Worm (Caenorhabditis elegans) whole organism, L1 larva: ENCODE results near the gene F38B6.3.

Experiments used
- C04F5.9 ChIP-seq: sonication (generic microtip); optimal IDR thresholded peaks from 2 replicates; lab custom pipeline; 2016; ENCODE audit warnings: missing genetic modification characterization, missing compliant biosample characterization
- C16A3.4 ChIP-seq: fragments of 150-350 bp; optimal IDR thresholded peaks from 2 replicates; lab custom pipeline; 2014; ENCODE audit warnings: missing biosample characterization, missing genetic modification characterization
- F16B12.6 ChIP-seq: fragments of 150-350 bp; optimal IDR thresholded peaks from 2 replicates; lab custom pipeline; 2014; ENCODE audit warnings: missing biosample characterization, missing genetic modification characterization
- Y116A8C.19 ChIP-seq: sonication (generic microtip); optimal IDR thresholded peaks from 2 replicates; lab custom pipeline; 2016; ENCODE audit warnings: missing compliant biosample characterization, missing genetic modification characterization, borderline replicate concordance
- blmp-1 ChIP-seq: fragments of 150-350 bp; optimal IDR thresholded peaks from 2 replicates; lab custom pipeline; 2014; ENCODE audit warnings: missing biosample characterization, missing genetic modification characterization
- ceh-63 ChIP-seq: fragments of 200-800 bp; sonication (Bioruptor generic); optimal IDR thresholded peaks from 2 replicates; lab custom pipeline; 2018; ENCODE audit warnings: mild to moderate bottlenecking, missing genetic modification characterization, missing compliant biosample characterization
- ceh-8 ChIP-seq: fragments of 200-800 bp; sonication (Bioruptor generic); optimal IDR thresholded peaks from 2 replicates; lab custom pipeline; 2018; ENCODE audit warnings: mild to moderate bottlenecking, missing genetic modification characterization, moderate library complexity, missing compliant biosample characterization
- dpl-1 ChIP-seq, 3 experiments: fragments of 150-350 bp in 2 of 3; sonication (generic microtip) in 1 of 3; optimal IDR thresholded peaks; 2 replicates each; lab custom pipeline; 2014 to 2017; ENCODE audit warnings: missing biosample characterization in 3 of 3, missing genetic modification characterization in 3 of 3, missing genetic modification reagents in 3 of 3
- dsc-1 ChIP-seq: sonication (generic microtip); optimal IDR thresholded peaks from 2 replicates; lab custom pipeline; 2016; ENCODE audit warnings: mild to moderate bottlenecking, missing genetic modification characterization, missing compliant biosample characterization
- efl-3 ChIP-seq: fragments of 200-800 bp; sonication (Bioruptor generic); optimal IDR thresholded peaks from 2 replicates; lab custom pipeline; 2018; ENCODE audit warnings: mild to moderate bottlenecking, missing genetic modification characterization, missing compliant biosample characterization
- egl-13 ChIP-seq: sonication (generic microtip); optimal IDR thresholded peaks from 2 replicates; lab custom pipeline; 2016; ENCODE audit warnings: missing genotype, missing genetic modification reagents, missing genetic modification characterization, missing compliant biosample characterization
- elt-2 ChIP-seq: sonication (generic microtip); optimal IDR thresholded peaks from 2 replicates; lab custom pipeline; 2016; ENCODE audit warnings: missing genetic modification characterization, mild to moderate bottlenecking, inconsistent platforms, missing compliant biosample characterization, missing genetic modification reagents
- ets-5 ChIP-seq: fragments of 200-800 bp; sonication (Bioruptor generic); IDR thresholded peaks from 2 replicates; pipeline ENCODE4 v1.3.6; 2022; ENCODE audit warnings: missing genetic modification characterization, missing compliant biosample characterization
- fkh-10 ChIP-seq: sonication (generic microtip); optimal IDR thresholded peaks from 2 replicates; lab custom pipeline; 2017; ENCODE audit warnings: missing biosample characterization, missing genetic modification reagents, missing genetic modification characterization
- fkh-8 ChIP-seq: sonication (generic microtip); optimal IDR thresholded peaks from 2 replicates; lab custom pipeline; 2016; ENCODE audit warnings: mild to moderate bottlenecking, missing genetic modification characterization, missing compliant biosample characterization
- grh-1 ChIP-seq: fragments of 200-800 bp; sonication (Bioruptor generic); IDR thresholded peaks from 2 replicates; pipeline ENCODE4 v1.3.6; 2022; ENCODE audit warnings: missing genetic modification reagents, missing genetic modification characterization, missing compliant biosample characterization
- hlh-4 ChIP-seq: sonication (generic microtip); optimal IDR thresholded peaks from 2 replicates; lab custom pipeline; 2016; ENCODE audit warnings: mild to moderate bottlenecking, missing genetic modification characterization, missing compliant biosample characterization
- isw-1 ChIP-seq: fragments of 200-800 bp; sonication (Bioruptor generic); IDR thresholded peaks from 2 replicates; pipeline ENCODE4 v1.3.6; 2022; ENCODE audit warnings: missing genetic modification characterization, missing compliant biosample characterization
- jun-1 ChIP-seq: fragments of 150-350 bp; optimal IDR thresholded peaks from 2 replicates; lab custom pipeline; 2014; ENCODE audit warnings: missing biosample characterization, missing genetic modification reagents, missing genetic modification characterization
- lin-13 ChIP-seq: fragments of 150-350 bp; optimal IDR thresholded peaks from 2 replicates; lab custom pipeline; 2014; ENCODE audit warnings: missing biosample characterization, missing genetic modification reagents, missing genetic modification characterization
- lin-14 ChIP-seq: fragments of 200-800 bp; sonication (Bioruptor generic); optimal IDR thresholded peaks from 2 replicates; lab custom pipeline; 2018; ENCODE audit warnings: mild to moderate bottlenecking, missing genetic modification characterization, moderate library complexity, missing compliant biosample characterization
- lin-35 ChIP-seq, 2 experiments: fragments of 150-350 bp; optimal IDR thresholded peaks; 2 replicates each; lab custom pipeline; 2014; ENCODE audit warnings: missing biosample characterization in 2 of 2, missing genetic modification characterization in 2 of 2, missing genetic modification reagents in 2 of 2
- lir-3 ChIP-seq: sonication (generic microtip); optimal IDR thresholded peaks from 2 replicates; lab custom pipeline; 2016; ENCODE audit warnings: mild to moderate bottlenecking, missing genetic modification characterization, moderate library complexity, missing compliant biosample characterization; ENCODE audit not compliant: poor library complexity
- mab-9 ChIP-seq: fragments of 200-800 bp; sonication (Bioruptor generic); IDR thresholded peaks from 2 replicates; pipeline ENCODE4 v1.3.6; 2022; ENCODE audit warnings: missing genetic modification reagents, missing genetic modification characterization, missing compliant biosample characterization
- mef-2 ChIP-seq: fragments of 150-350 bp; optimal IDR thresholded peaks from 2 replicates; lab custom pipeline; 2014; ENCODE audit warnings: missing biosample characterization, missing genetic modification characterization
- mep-1 ChIP-seq: fragments of 150-350 bp; optimal IDR thresholded peaks from 2 replicates; lab custom pipeline; 2014; ENCODE audit warnings: missing biosample characterization, missing genetic modification characterization
- nhr-11 ChIP-seq: fragments of 150-350 bp; optimal IDR thresholded peaks from 2 replicates; lab custom pipeline; 2014; ENCODE audit warnings: missing biosample characterization, missing genetic modification characterization
- nhr-19 ChIP-seq: fragments of 200-800 bp; sonication (Bioruptor generic); conservative IDR thresholded peaks from 2 replicates; pipeline ENCODE4 v1.3.6; 2022; ENCODE audit warnings: missing genetic modification characterization, missing compliant biosample characterization
- nhr-20 ChIP-seq: sonication (generic microtip); optimal IDR thresholded peaks from 2 replicates; lab custom pipeline; 2016; ENCODE audit warnings: mild to moderate bottlenecking, missing genetic modification characterization, missing compliant biosample characterization
- nhr-237 ChIP-seq: fragments of 150-350 bp; optimal IDR thresholded peaks from 2 replicates; lab custom pipeline; 2014; ENCODE audit warnings: missing biosample characterization, missing genetic modification characterization
- nhr-77 ChIP-seq: fragments of 150-350 bp; optimal IDR thresholded peaks from 2 replicates; lab custom pipeline; 2014; ENCODE audit warnings: missing biosample characterization, missing genetic modification characterization
- nhr-84 ChIP-seq: sonication (generic microtip); optimal IDR thresholded peaks from 2 replicates; lab custom pipeline; 2017; ENCODE audit warnings: missing biosample characterization, missing genetic modification characterization
- nhr-90 ChIP-seq: sonication (generic microtip); optimal IDR thresholded peaks from 2 replicates; lab custom pipeline; 2016; ENCODE audit warnings: mild to moderate bottlenecking, missing genetic modification characterization, missing compliant biosample characterization; ENCODE audit not compliant: poor library complexity
- pag-3 ChIP-seq: sonication (generic microtip); optimal IDR thresholded peaks from 2 replicates; lab custom pipeline; 2017; ENCODE audit warnings: missing genetic modification characterization, mild to moderate bottlenecking, missing compliant biosample characterization, antibody characterized with exemption, borderline replicate concordance; ENCODE audit not compliant: insufficient read depth
- pqm-1 ChIP-seq: sonication (generic microtip); optimal IDR thresholded peaks from 3 replicates; lab custom pipeline; 2017; ENCODE audit warnings: missing biosample characterization, missing genetic modification characterization
- rnt-1 ChIP-seq: sonication (generic microtip); optimal IDR thresholded peaks from 2 replicates; lab custom pipeline; 2016; ENCODE audit warnings: mild to moderate bottlenecking, missing genetic modification characterization, moderate library complexity, missing compliant biosample characterization
- snpc-4 ChIP-seq: fragments of 150-350 bp; optimal IDR thresholded peaks from 2 replicates; lab custom pipeline; 2014; ENCODE audit warnings: missing biosample characterization, missing genetic modification characterization
- snu-23 ChIP-seq: sonication (generic microtip); optimal IDR thresholded peaks from 2 replicates; lab custom pipeline; 2016; ENCODE audit warnings: missing genetic modification characterization, missing compliant biosample characterization
- sptf-1 ChIP-seq: fragments of 150-350 bp; optimal IDR thresholded peaks from 2 replicates; lab custom pipeline; 2014; ENCODE audit warnings: missing biosample characterization, missing genetic modification characterization
- sup-37 ChIP-seq: fragments of 200-800 bp; sonication (Bioruptor generic); optimal IDR thresholded peaks from 2 replicates; lab custom pipeline; 2018; ENCODE audit warnings: mild to moderate bottlenecking, missing genetic modification characterization, missing compliant biosample characterization
- tlp-1 ChIP-seq: fragments of 150-350 bp; optimal IDR thresholded peaks from 2 replicates; lab custom pipeline; 2014; ENCODE audit warnings: missing biosample characterization, missing genetic modification characterization
- unc-130 ChIP-seq: fragments of 150-350 bp; optimal IDR thresholded peaks from 2 replicates; lab custom pipeline; 2017; ENCODE audit warnings: missing biosample characterization, missing genetic modification characterization, inconsistent platforms
- unc-62 ChIP-seq: fragments of 150-350 bp; optimal IDR thresholded peaks from 2 replicates; lab custom pipeline; 2014; ENCODE audit warnings: missing biosample characterization, missing genetic modification reagents, missing genetic modification characterization
- unc-86 ChIP-seq: sonication (generic microtip); optimal IDR thresholded peaks from 2 replicates; lab custom pipeline; 2016; ENCODE audit warnings: missing genetic modification characterization, missing compliant biosample characterization
- unc-98 ChIP-seq: fragments of 200-800 bp; sonication (Bioruptor generic); IDR thresholded peaks from 2 replicates; pipeline ENCODE4 v1.3.6; 2022; ENCODE audit warnings: missing genetic modification characterization, missing compliant biosample characterization
- vab-15 ChIP-seq: sonication (generic microtip); optimal IDR thresholded peaks from 2 replicates; lab custom pipeline; 2017; ENCODE audit warnings: missing genotype, mild to moderate bottlenecking, missing genetic modification characterization, missing compliant biosample characterization
- xbp-1 ChIP-seq: sonication (generic microtip); optimal IDR thresholded peaks from 2 replicates; lab custom pipeline; 2016; ENCODE audit warnings: missing genetic modification characterization, missing compliant biosample characterization
- zag-1 ChIP-seq: fragments of 150-350 bp; optimal IDR thresholded peaks from 2 replicates; lab custom pipeline; 2014; ENCODE audit warnings: missing biosample characterization, missing genetic modification characterization
- zip-4 ChIP-seq: fragments of 200-800 bp; sonication (Bioruptor generic); optimal IDR thresholded peaks from 2 replicates; lab custom pipeline; 2018; ENCODE audit warnings: mild to moderate bottlenecking, missing genetic modification characterization, moderate library complexity, missing compliant biosample characterization
- ztf-4 ChIP-seq: fragments of 150-350 bp; optimal IDR thresholded peaks from 2 replicates; lab custom pipeline; 2014; ENCODE audit warnings: missing biosample characterization, missing genetic modification characterization

The F38B6.3 gene

ce11 chrX:6729593-6729992 is 36.2 kb downstream of the F38B6.3 start, which contains the start of gene K11G12.6 (continued):
- TF ChIP-seq elt-2 (tag; lab: Kevin White, UChicago) (no peak), fkh-8 (no peak), hlh-4 (no peak), ztf-4 (tag; lab: Kevin White, UChicago) (no peak), blmp-1 (tag; lab: Kevin White, UChicago) (no peak), dpl-1 (GFP tag; optimal IDR thresholded peaks at IDR 0.05; lab: Kevin White, UChicago) (no peak), lin-35 (GFP tag; optimal IDR thresholded peaks at IDR 0.05; lab: Kevin White, UChicago) (peak in 1 of 2 experiments; percentile 30), lin-13 (no peak), sup-37 (GFP tag; lab: Kevin White, UChicago) (no peak), nhr-237 (no peak), grh-1 (no peak), C04F5.9 (tag; lab: Kevin White, UChicago) (no peak), unc-98 (GFP tag; lab: Robert Waterston, UW) (no peak), lin-14 (GFP tag; lab: Kevin White, UChicago) (peak; percentile 72), unc-130 (no peak), isw-1 (no peak), zag-1 (tag; lab: Kevin White, UChicago) (no peak), mep-1 (tag; lab: Kevin White, UChicago) (peak; percentile 54), unc-62 (GFP tag; lab: Kevin White, UChicago) (no peak), pqm-1 (tag; lab: Kevin White, UChicago) (no peak), nhr-77 (no peak), C16A3.4 (tag; lab: Kevin White, UChicago) (peak; percentile 10), sptf-1 (tag; lab: Kevin White, UChicago) (no peak), pag-3 (tag; lab: Kevin White, UChicago) (no peak), zip-4 (GFP tag; lab: Kevin White, UChicago) (no peak), unc-86 (tag; lab: Kevin White, UChicago) (no peak), snu-23 (peak; percentile 44), F16B12.6 (tag; lab: Kevin White, UChicago) (no peak), jun-1 (tag; lab: Kevin White, UChicago) (no peak), ceh-8 (GFP tag; lab: Kevin White, UChicago) (no peak)

- TF ChIP-seq fkh-10 (GFP tag; lab: Kevin White, UChicago) = no peak
Observed at ce11 chrX:6733201-6733600, 39.8 kb downstream of the F38B6.3 start, which contains the start of gene R03E9.2. Gene R03E9.2, minus strand, starts transcription at chrX:6733301.

ce11 chrX:6735494-6735893 is 42.1 kb downstream of the F38B6.3 start:
- TF ChIP-seq xbp-1 (tag; lab: Kevin White, UChicago) (peak; percentile 39), nhr-19 (peak; percentile 79), unc-130 (peak; percentile 76), fkh-8 (peak; percentile 30), dsc-1 (tag; lab: Kevin White, UChicago) (no peak), mab-9 (GFP tag; lab: Robert Waterston, UW) (no peak), nhr-11 (tag; lab: Kevin White, UChicago) (peak; percentile 32), nhr-84 (tag; lab: Kevin White, UChicago) (peak; percentile 65), egl-13 (tag; lab: Kevin White, UChicago) (no peak), ceh-63 (GFP tag; lab: Kevin White, UChicago) (no peak), tlp-1 (tag; lab: Kevin White, UChicago) (no peak), mef-2 (tag; lab: Kevin White, UChicago) (peak; percentile 76), lin-35 (GFP tag; optimal IDR thresholded peaks at IDR 0.05; lab: Kevin White, UChicago) (peak in 1 of 2 experiments; percentile 71), grh-1 (peak; percentile 39; the same call in 1 of the 2 replicates), vab-15 (tag; lab: Kevin White, UChicago) (peak; percentile 69), rnt-1 (tag; lab: Kevin White, UChicago) (peak; percentile 46), lir-3 (peak; percentile 36), Y116A8C.19 (no peak), nhr-90 (tag; lab: Kevin White, UChicago) (peak; percentile 8), snpc-4 (tag; lab: Kevin White, UChicago) (no peak), nhr-20 (tag; lab: Kevin White, UChicago) (peak; percentile 77), snu-23 (peak; percentile 59), ets-5 (GFP tag; lab: Robert Waterston, UW) (no peak), lin-14 (GFP tag; lab: Kevin White, UChicago) (peak; percentile 80), efl-3 (GFP tag; lab: Kevin White, UChicago) (no peak)
